Fruit fly (Drosophila melanogaster): ENCODE measurements around the gene CG11357.
A peak's percentile ranks its signal among the peaks of the same experiment; 100 is the strongest.

Gene CG11357

dm6 chr3L:4553395-4553794, 11.5 kb downstream of the CG11357 start (continued):
- TF ChIP-seq CG1602 (GFP tag; optimal IDR thresholded peaks at IDR 0.05) (no peak), CG17359 (tag; optimal IDR thresholded peaks at IDR 0.05) (no peak), Blimp-1 (GFP tag; optimal IDR thresholded peaks at IDR 0.05) (no peak), HHEX (GFP tag; optimal IDR thresholded peaks at IDR 0.05) (no peak), prd (optimal IDR thresholded peaks at IDR 0.05) (no peak), prd (GFP tag; IDR thresholded peaks at IDR 0.05) (peak; percentile 22; the same call in 1 of the 3 replicates), bab2 (GFP tag; optimal IDR thresholded peaks at IDR 0.05) (no peak), insv (GFP tag; optimal IDR thresholded peaks at IDR 0.05) (no peak), CG8388 (GFP tag; optimal IDR thresholded peaks at IDR 0.05) (no peak), Usf (GFP tag; optimal IDR thresholded peaks at IDR 0.05) (no peak), CG10565 (GFP tag; optimal IDR thresholded peaks at IDR 0.05) (no peak), CG13894 (tag; optimal IDR thresholded peaks at IDR 0.05) (peak; percentile 11), CG1603 (tag; optimal IDR thresholded peaks at IDR 0.05) (peak; percentile 44), Sry-β (GFP tag; optimal IDR thresholded peaks at IDR 0.05) (no peak), CG8290 (GFP tag; optimal IDR thresholded peaks at IDR 0.05) (no peak), CG8290 (tag; optimal IDR thresholded peaks at IDR 0.05) (peak; percentile 7 to 75), H15 (GFP tag; IDR thresholded peaks at IDR 0.05) (no peak), dimm (GFP tag; IDR thresholded peaks at IDR 0.05) (no peak), CG13287 (GFP tag; IDR thresholded peaks at IDR 0.05; ENCODE audit: partially characterized antibody) (no peak; the same call in 1 of the 2 replicates), CG7745 (tag; optimal IDR thresholded peaks at IDR 0.05) (no peak), nerfin-1 (tag; optimal IDR thresholded peaks at IDR 0.05) (no peak), CG3281 (GFP tag; optimal IDR thresholded peaks at IDR 0.05) (no peak), sc (optimal IDR thresholded peaks at IDR 0.05) (no peak), sc (GFP tag; optimal IDR thresholded peaks at IDR 0.05) (no peak), D19B (GFP tag; optimal IDR thresholded peaks at IDR 0.05) (no peak), E2f1 (GFP tag; IDR thresholded peaks at IDR 0.05) (no peak), lmd (GFP tag; IDR thresholded peaks at IDR 0.05) (no peak), Dbx (GFP tag; IDR thresholded peaks at IDR 0.05) (no peak), Rx (GFP tag; IDR thresholded peaks at IDR 0.05) (no peak), peb (GFP tag; IDR thresholded peaks at IDR 0.05) (no peak), Hmx (GFP tag; optimal IDR thresholded peaks at IDR 0.05) (no peak), NK7.1 (GFP tag; optimal IDR thresholded peaks at IDR 0.05) (no peak), luna (GFP tag; optimal IDR thresholded peaks at IDR 0.05) (no peak), sob (GFP tag; IDR thresholded peaks at IDR 0.05) (peak; percentile 32; the same call in 1 of the 2 replicates), shn (GFP tag; optimal IDR thresholded peaks at IDR 0.05) (no peak), Nf-YC (tag; optimal IDR thresholded peaks at IDR 0.05) (no peak), nau (GFP tag; optimal IDR thresholded peaks at IDR 0.05) (no peak), Dad (GFP tag; optimal IDR thresholded peaks at IDR 0.05) (no peak), psq (GFP tag; optimal IDR thresholded peaks at IDR 0.05) (no peak), ATbp (GFP tag; optimal IDR thresholded peaks at IDR 0.05) (no peak), sd (tag; optimal IDR thresholded peaks at IDR 0.05) (no peak), CG9932 (GFP tag; IDR thresholded peaks at IDR 0.05) (0 out of 2 replicates have a peak, but pooled peaks have one; percentile 38), CG6272 (GFP tag; IDR thresholded peaks at IDR 0.05) (no peak), CG34422 (GFP tag; IDR thresholded peaks at IDR 0.05) (no peak), eve (GFP tag; optimal IDR thresholded peaks at IDR 0.05) (no peak), Drgx (GFP tag; IDR thresholded peaks at IDR 0.05) (no peak), Taf1 (GFP tag; IDR thresholded peaks at IDR 0.05) (no peak), nmo (GFP tag; optimal IDR thresholded peaks at IDR 0.05) (peak; percentile 72), pb (GFP tag; optimal IDR thresholded peaks at IDR 0.05) (no peak), dati (GFP tag; IDR thresholded peaks at IDR 0.05) (no peak), CG4282 (GFP tag; optimal IDR thresholded peaks at IDR 0.05) (no peak), CG10321 (GFP tag; IDR thresholded peaks at IDR 0.05) (peak; percentile 94), CG2129 (GFP tag; IDR thresholded peaks at IDR 0.05; ENCODE audit: partially characterized antibody) (no peak)

Data from whole organism, embryonic.